Worm (Caenorhabditis elegans): ENCODE measurements around the gene F09B12.7.

Gene F09B12.7

ce11 chrX:15079406-15079805, 15.5 kb downstream of the F09B12.7 start (continued):
- TF ChIP-seq F49E8.2 (tag; optimal IDR thresholded peaks at IDR 0.05; ENCODE audit: borderline replicate concordance) (no peak), daf-16 (GFP tag; optimal IDR thresholded peaks at IDR 0.05) (no peak), daf-16 (tag; optimal IDR thresholded peaks at IDR 0.05) (no peak)

- no peak for TF ChIP-seq ZK546.5 (tag; optimal IDR thresholded peaks at IDR 0.05)
- TF ChIP-seq aha-1 (tag): peak; percentile 98
Measured at ce11 chrX:15078276-15078675, 16.6 kb downstream of the F09B12.7 start.

DNA sequence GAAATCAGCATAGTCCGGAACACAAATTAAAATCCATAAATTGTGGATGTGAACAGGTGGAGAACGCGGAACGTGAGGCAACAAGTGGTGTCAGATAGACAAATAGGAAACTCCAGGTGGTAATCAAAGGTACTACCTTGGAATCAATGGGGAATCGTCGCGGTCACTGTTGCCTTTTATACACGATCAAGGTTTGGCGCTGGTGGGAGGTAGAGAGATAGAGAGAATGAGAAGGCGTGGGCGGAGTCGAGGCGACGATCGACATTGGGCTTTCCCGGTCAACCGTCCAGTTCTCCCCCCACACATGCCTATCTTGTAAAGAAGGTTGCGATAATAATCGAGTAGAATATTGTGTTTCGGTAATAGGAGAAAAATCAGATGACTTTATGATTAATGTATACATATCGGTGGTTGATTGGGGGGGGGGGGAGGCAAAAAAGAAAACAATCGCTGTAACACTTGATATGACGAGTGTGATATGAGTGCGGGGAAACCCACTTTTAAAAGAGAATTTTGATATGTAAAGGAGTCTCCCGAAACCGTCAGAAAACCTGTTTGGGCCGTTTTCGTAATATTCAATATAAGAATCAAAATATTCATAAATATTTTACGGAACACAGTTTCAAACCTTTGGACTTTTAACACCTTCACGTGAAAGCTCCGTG, 17.1 kb downstream of the F09B12.7 start, which contains the start of the genes H40L08.8, H40L08.2 and H40L08.7:
TSS of gene H40L08.8 (minus strand) at position 37 of the 665 bp plus-strand sequence.
TSS of gene H40L08.2 (minus strand) at position 148 of the 665 bp plus-strand sequence.
TSS of gene H40L08.7 (minus strand) at position 148 of the 665 bp plus-strand sequence.
- TF ChIP-seq ctbp-1 (GFP tag; IDR thresholded peaks at IDR 0.05) (no peak), cey-2 (tag; optimal IDR thresholded peaks at IDR 0.05; ENCODE audit: borderline replicate concordance, insufficient read depth) (no peak), mxl-2 (GFP tag; conservative IDR thresholded peaks at IDR 0.05) (no peak), fkh-10 (GFP tag; optimal IDR thresholded peaks at IDR 0.05) (no peak), nhr-237 (tag; optimal IDR thresholded peaks at IDR 0.05) (no peak), madf-5 (GFP tag; IDR thresholded peaks at IDR 0.05) (no peak), sdz-12 (GFP tag; optimal IDR thresholded peaks at IDR 0.05) (no peak), Y48G9A.11 (GFP tag; IDR thresholded peaks at IDR 0.05) (no peak), zip-2 (tag; optimal IDR thresholded peaks at IDR 0.05) (no peak), nhr-41 (GFP tag; IDR thresholded peaks at IDR 0.05) (no peak), ces-1 (GFP tag; optimal IDR thresholded peaks at IDR 0.05) (no peak), hlh-11 (tag; optimal IDR thresholded peaks at IDR 0.05) (peak; percentile 49), lir-3 (tag; optimal IDR thresholded peaks at IDR 0.05) (no peak), madf-9 (GFP tag; conservative IDR thresholded peaks at IDR 0.05) (no peak), nhr-77 (tag; optimal IDR thresholded peaks at IDR 0.05) (no peak), ama-1 (optimal IDR thresholded peaks at IDR 0.05) (peak; percentile 97), mxl-3 (GFP tag; optimal IDR thresholded peaks at IDR 0.05) (peak; percentile 45), R02D3.7 (tag; optimal IDR thresholded peaks at IDR 0.05) (no peak), lin-1 (GFP tag; IDR thresholded peaks at IDR 0.05) (no peak), hlh-30 (tag; optimal IDR thresholded peaks at IDR 0.05; ENCODE audit: insufficient read depth) (peak; percentile 56), arid-1 (GFP tag; conservative IDR thresholded peaks at IDR 0.05) (no peak), mep-1 (tag; optimal IDR thresholded peaks at IDR 0.05) (no peak), aha-1 (tag) (peak; percentile 98), mdl-1 (tag; optimal IDR thresholded peaks at IDR 0.05) (peak; percentile 42 to 47), F37D6.2 (tag; optimal IDR thresholded peaks at IDR 0.05) (no peak), hmg-1.1 (GFP tag; IDR thresholded peaks at IDR 0.05) (no peak), lin-29 (GFP tag; IDR thresholded peaks at IDR 0.05) (no peak), zag-1 (tag; optimal IDR thresholded peaks at IDR 0.05) (no peak), dmd-6 (GFP tag; IDR thresholded peaks at IDR 0.05) (peak; percentile 16; the same call in 1 of the 2 replicates), daf-8 (GFP tag; IDR thresholded peaks at IDR 0.05) (no peak), snpc-1.2 (GFP tag; IDR thresholded peaks at IDR 0.05) (no peak), ZK337.2 (GFP tag; IDR thresholded peaks at IDR 0.05) (no peak), Y105C5A.15 (GFP tag; IDR thresholded peaks at IDR 0.05) (no peak), zfp-2 (tag; optimal IDR thresholded peaks at IDR 0.05) (no peak), nhr-48 (tag; optimal IDR thresholded peaks at IDR 0.05) (peak; percentile 63), spr-3 (GFP tag; optimal IDR thresholded peaks at IDR 0.05) (no peak), hif-1 (tag; optimal IDR thresholded peaks at IDR 0.05) (no peak), daf-16 (GFP tag; optimal IDR thresholded peaks at IDR 0.05) (no peak), daf-16 (tag; optimal IDR thresholded peaks at IDR 0.05) (no peak), ceh-62 (tag; optimal IDR thresholded peaks at IDR 0.05) (no peak), Y75B8A.6 (GFP tag; IDR thresholded peaks at IDR 0.05) (no peak), nhr-25 (tag; optimal IDR thresholded peaks at IDR 0.05; ENCODE audit: borderline replicate concordance, insufficient read depth) (peak; percentile 56), tag-97 (GFP tag; IDR thresholded peaks at IDR 0.05) (no peak), nhr-6 (tag; optimal IDR thresholded peaks at IDR 0.05) (no peak), aly-2 (tag; optimal IDR thresholded peaks at IDR 0.05) (no peak)
